Worm (Caenorhabditis elegans): ENCODE data around the gene mlt-11.

ce11 chrV:20626043-20626761 lies 40.8 kb upstream of the mlt-11 start, which contains the start of the genes F46B3.9 and srz-18:
- TF ChIP-seq akir-1 (GFP tag; optimal IDR thresholded peaks at IDR 0.05) (no peak), ztf-18 (tag; optimal IDR thresholded peaks at IDR 0.05) (no peak), lir-1 (GFP tag; conservative IDR thresholded peaks at IDR 0.05) (no peak), nfya-1 (tag; optimal IDR thresholded peaks at IDR 0.05; ENCODE audit: borderline replicate concordance, insufficient read depth) (no peak), sptf-2 (GFP tag; optimal IDR thresholded peaks at IDR 0.05) (no peak), C06A6.2 (GFP tag; conservative IDR thresholded peaks at IDR 0.05) (no peak), ztf-25 (GFP tag; IDR thresholded peaks at IDR 0.05) (no peak), rpc-1 (optimal IDR thresholded peaks at IDR 0.05) (no peak), rpc-1 (tag; optimal IDR thresholded peaks at IDR 0.05) (no peak), ztf-28 (GFP tag; IDR thresholded peaks at IDR 0.05) (no peak), hrde-1 (tag; optimal IDR thresholded peaks at IDR 0.05; ENCODE audit: borderline replicate concordance) (no peak)

All from whole organism, young adult.